Fruit fly (Drosophila melanogaster) whole organism, embryonic: ENCODE data around the gene Sdic1.
A peak's percentile ranks its signal among the peaks of the same experiment; 100 is the strongest.

Source experiments
- Ada2b ChIP-seq: fragments of 200-800 bp; sonication (Bioruptor generic); IDR thresholded peaks from 2 replicates; pipeline ENCODE4 v1.3.6; 2022; ENCODE audit warnings: missing biosample characterization, missing genetic modification characterization
- Antp ChIP-seq: fragments of 200-800 bp; sonication (Bioruptor generic); optimal IDR thresholded peaks from 3 replicates; lab custom pipeline; 2016; ENCODE audit warnings: missing biosample characterization, missing genetic modification characterization
- Asciz ChIP-seq: fragments of 200-800 bp; sonication (Bioruptor generic); optimal IDR thresholded peaks from 2 replicates; lab custom pipeline; 2017; ENCODE audit warnings: missing biosample characterization, mild to moderate bottlenecking, missing genetic modification characterization, missing genetic modification reagents
- Atf-2 ChIP-seq: fragments of 200-800 bp; sonication (Bioruptor generic); optimal IDR thresholded peaks from 2 replicates; lab custom pipeline; 2016; ENCODE audit warnings: missing biosample characterization, missing genetic modification characterization
- Bgb ChIP-seq: fragments of 200-800 bp; sonication (Bioruptor generic); IDR thresholded peaks from 2 replicates; pipeline ENCODE4 v1.3.6; 2022; ENCODE audit warnings: missing biosample characterization, missing genetic modification characterization; ENCODE audit not compliant: partially characterized antibody
- BtbVII ChIP-seq: fragments of 200-800 bp; sonication (Bioruptor generic); optimal IDR thresholded peaks from 3 replicates; lab custom pipeline; 2017; ENCODE audit warnings: missing biosample characterization, mild to moderate bottlenecking, missing genetic modification characterization
- CG11456 ChIP-seq: fragments of 200-800 bp; sonication (Bioruptor generic); IDR thresholded peaks from 3 replicates; pipeline ENCODE4 v1.3.6; 2022; ENCODE audit warnings: missing biosample characterization, missing genetic modification characterization
- CG14860 ChIP-seq: fragments of 200-800 bp; sonication (Bioruptor generic); IDR thresholded peaks from 3 replicates; pipeline ENCODE4 v1.3.6; 2022; ENCODE audit warnings: missing biosample characterization, missing genetic modification characterization; ENCODE audit not compliant: partially characterized antibody
- CG1529 ChIP-seq: fragments of 200-800 bp; sonication (Bioruptor generic); optimal IDR thresholded peaks from 3 replicates; lab custom pipeline; 2018; ENCODE audit warnings: missing biosample characterization, missing genetic modification characterization
- CG16863 ChIP-seq: fragments of 200-800 bp; sonication (Bioruptor generic); optimal IDR thresholded peaks from 3 replicates; lab custom pipeline; 2016; ENCODE audit warnings: missing biosample characterization, missing genetic modification characterization
- CG17802 ChIP-seq: fragments of 200-800 bp; sonication (Bioruptor generic); optimal IDR thresholded peaks from 2 replicates; lab custom pipeline; 2018; ENCODE audit warnings: missing biosample characterization, mild to moderate bottlenecking, missing genetic modification characterization, moderate library complexity
- CG1832 ChIP-seq: fragments of 200-800 bp; sonication (Bioruptor generic); optimal IDR thresholded peaks from 2 replicates; lab custom pipeline; 2017; ENCODE audit warnings: missing biosample characterization, mild to moderate bottlenecking, missing genetic modification characterization, inconsistent platforms
- CG31365 ChIP-seq: fragments of 200-800 bp; sonication (Bioruptor generic); optimal IDR thresholded peaks from 2 replicates; lab custom pipeline; 2018; ENCODE audit warnings: missing biosample characterization, mild to moderate bottlenecking, missing genetic modification characterization
- CG3995 ChIP-seq: fragments of 200-800 bp; sonication (Bioruptor generic); optimal IDR thresholded peaks from 3 replicates; lab custom pipeline; 2016; ENCODE audit warnings: missing biosample characterization, missing genetic modification characterization
- CG6689 ChIP-seq: fragments of 200-800 bp; sonication (Bioruptor generic); IDR thresholded peaks from 2 replicates; pipeline ENCODE4 v1.3.6; 2022; ENCODE audit warnings: missing biosample characterization, missing genetic modification characterization
- CG7372 ChIP-seq: fragments of 200-800 bp; sonication (Bioruptor generic); IDR thresholded peaks from 2 replicates; pipeline ENCODE4 v1.3.6; 2022; ENCODE audit warnings: missing biosample characterization, missing genetic modification characterization
- CG7786 ChIP-seq: fragments of 200-800 bp; sonication (Bioruptor generic); optimal IDR thresholded peaks from 2 replicates; lab custom pipeline; 2016; ENCODE audit warnings: missing biosample characterization, missing genetic modification characterization
- CG8089 ChIP-seq: fragments of 200-800 bp; sonication (Bioruptor generic); optimal IDR thresholded peaks from 3 replicates; lab custom pipeline; 2016; ENCODE audit warnings: missing biosample characterization, missing genetic modification characterization
- CG8359 ChIP-seq: fragments of 200-800 bp; sonication (Bioruptor generic); optimal IDR thresholded peaks from 2 replicates; lab custom pipeline; 2017; ENCODE audit warnings: missing biosample characterization, mild to moderate bottlenecking, missing genetic modification characterization, borderline replicate concordance
- CG8388 ChIP-seq: fragments of 200-800 bp; sonication (Bioruptor generic); optimal IDR thresholded peaks from 2 replicates; lab custom pipeline; 2019; ENCODE audit warnings: missing biosample characterization, mild to moderate bottlenecking, missing genetic modification characterization, moderate library complexity
- CG8478 ChIP-seq: fragments of >200 bp; optimal IDR thresholded peaks from 2 replicates; lab custom pipeline; 2018
- CG8944 ChIP-seq: fragments of 200-800 bp; sonication (Bioruptor generic); optimal IDR thresholded peaks from 3 replicates; lab custom pipeline; 2016; ENCODE audit warnings: missing biosample characterization, missing genetic modification characterization
- CG9609 ChIP-seq: fragments of 200-800 bp; sonication (Bioruptor generic); optimal IDR thresholded peaks from 3 replicates; lab custom pipeline; 2016; ENCODE audit warnings: missing biosample characterization, missing genetic modification characterization
- CG9932 ChIP-seq: fragments of 200-800 bp; sonication (Bioruptor generic); IDR thresholded peaks from 2 replicates; pipeline ENCODE4 v1.3.6; 2022; ENCODE audit warnings: missing biosample characterization, missing genetic modification characterization
- Ets97D ChIP-seq: fragments of 200-800 bp; sonication (Bioruptor generic); optimal IDR thresholded peaks from 3 replicates; lab custom pipeline; 2016; ENCODE audit warnings: missing biosample characterization, missing genetic modification characterization
- Hey ChIP-seq: fragments of 200-800 bp; sonication (Bioruptor generic); optimal IDR thresholded peaks from 3 replicates; lab custom pipeline; 2018; ENCODE audit warnings: missing biosample characterization, mild to moderate bottlenecking, missing genetic modification characterization
- Hr3 ChIP-seq: fragments of 200-800 bp; sonication (Bioruptor generic); optimal IDR thresholded peaks from 3 replicates; lab custom pipeline; 2016; ENCODE audit warnings: missing biosample characterization, missing genetic modification characterization
- Hr78 ChIP-seq, 2 experiments: fragments of 200-800 bp in 1 of 2; fragments of >200 bp in 1 of 2; sonication (Bioruptor generic) in 1 of 2; optimal IDR thresholded peaks; 2 replicates each; lab custom pipeline; 2017 to 2019; ENCODE audit warnings: missing biosample characterization in 2 of 2, missing genetic modification characterization in 2 of 2, mild to moderate bottlenecking in 1 of 2, moderate library complexity in 1 of 2
- Nf-YA ChIP-seq: fragments of 200-800 bp; sonication (Bioruptor generic); IDR thresholded peaks from 2 replicates; pipeline ENCODE4 v1.3.6; 2022; ENCODE audit warnings: missing biosample characterization, missing genetic modification characterization
- NfI ChIP-seq: fragments of 200-800 bp; sonication (Bioruptor generic); optimal IDR thresholded peaks from 3 replicates; lab custom pipeline; 2018; ENCODE audit warnings: missing biosample characterization, mild to moderate bottlenecking, missing genetic modification characterization, moderate library complexity
- Sox100B ChIP-seq: fragments of 200-800 bp; sonication (Bioruptor generic); optimal IDR thresholded peaks from 3 replicates; lab custom pipeline; 2018; ENCODE audit warnings: missing biosample characterization, mild to moderate bottlenecking, missing genetic modification characterization
- Sry-δ ChIP-seq: fragments of 200-800 bp; sonication (Bioruptor generic); optimal IDR thresholded peaks from 2 replicates; lab custom pipeline; 2016; ENCODE audit warnings: missing biosample characterization, missing genetic modification characterization
- Ssrp ChIP-seq: fragments of 200-800 bp; sonication (Bioruptor generic); optimal IDR thresholded peaks from 2 replicates; lab custom pipeline; 2018; ENCODE audit warnings: missing biosample characterization, mild to moderate bottlenecking, missing genetic modification characterization, moderate library complexity
- Usf ChIP-seq: fragments of 200-800 bp; sonication (Bioruptor generic); optimal IDR thresholded peaks from 2 replicates; lab custom pipeline; 2017; ENCODE audit warnings: missing genotype, missing biosample characterization, missing genetic modification characterization
- cato ChIP-seq: fragments of 200-800 bp; sonication (Bioruptor generic); optimal IDR thresholded peaks from 2 replicates; lab custom pipeline; 2016; ENCODE audit warnings: missing biosample characterization, missing genetic modification characterization, borderline replicate concordance
- dm ChIP-seq: fragments of 200-800 bp; sonication (Bioruptor generic); optimal IDR thresholded peaks from 3 replicates; lab custom pipeline; 2016; ENCODE audit warnings: missing biosample characterization, missing genetic modification characterization
- ewg ChIP-seq: fragments of 200-800 bp; sonication (Bioruptor generic); optimal IDR thresholded peaks from 3 replicates; lab custom pipeline; 2017; ENCODE audit warnings: mild to moderate bottlenecking, missing biosample characterization, missing genetic modification reagents, missing genetic modification characterization
- knrl ChIP-seq: fragments of 200-800 bp; sonication (Bioruptor generic); IDR thresholded peaks from 3 replicates; pipeline ENCODE4 v1.3.6; 2022; ENCODE audit warnings: missing biosample characterization, missing genetic modification characterization; ENCODE audit not compliant: partially characterized antibody
- lilli ChIP-seq: fragments of 200-800 bp; sonication (Bioruptor generic); optimal IDR thresholded peaks from 3 replicates; lab custom pipeline; 2016; ENCODE audit warnings: missing biosample characterization, missing genetic modification characterization
- maf-S ChIP-seq: fragments of 200-800 bp; sonication (Bioruptor generic); optimal IDR thresholded peaks from 2 replicates; lab custom pipeline; 2016; ENCODE audit warnings: missing biosample characterization, missing genetic modification characterization
- mam ChIP-seq: fragments of 200-800 bp; sonication (Bioruptor generic); optimal IDR thresholded peaks from 3 replicates; lab custom pipeline; 2016; ENCODE audit warnings: missing biosample characterization, missing genetic modification characterization
- odd ChIP-seq: fragments of 200-800 bp; sonication (Bioruptor generic); optimal IDR thresholded peaks from 2 replicates; lab custom pipeline; 2017; ENCODE audit warnings: missing biosample characterization, mild to moderate bottlenecking, missing genetic modification characterization
- onecut ChIP-seq: fragments of 200-800 bp; sonication (Bioruptor generic); IDR thresholded peaks from 2 replicates; pipeline ENCODE4 v1.3.6; 2022; ENCODE audit warnings: missing biosample characterization, missing genetic modification characterization
- pb ChIP-seq: fragments of 200-800 bp; sonication (Bioruptor generic); optimal IDR thresholded peaks from 3 replicates; lab custom pipeline; 2016; ENCODE audit warnings: missing biosample characterization, missing genetic modification characterization
- phol ChIP-seq: fragments of 200-800 bp; sonication (Bioruptor generic); optimal IDR thresholded peaks from 3 replicates; lab custom pipeline; 2018; ENCODE audit warnings: missing biosample characterization, mild to moderate bottlenecking, missing genetic modification characterization, moderate library complexity
- tgo ChIP-seq: fragments of 200-800 bp; sonication (Bioruptor generic); IDR thresholded peaks from 3 replicates; pipeline ENCODE4 v1.3.6; 2022; ENCODE audit warnings: missing biosample characterization, missing genetic modification characterization
- tx ChIP-seq: fragments of 200-800 bp; sonication (Bioruptor generic); optimal IDR thresholded peaks from 2 replicates; lab custom pipeline; 2016; ENCODE audit warnings: missing biosample characterization, missing genetic modification characterization
- zen2 ChIP-seq: fragments of 200-800 bp; sonication (Bioruptor generic); IDR thresholded peaks from 3 replicates; pipeline ENCODE4 v1.3.6; 2022; ENCODE audit warnings: missing biosample characterization, missing genetic modification characterization; ENCODE audit not compliant: partially characterized antibody
- zfh1 ChIP-seq: fragments of 200-800 bp; sonication (Bioruptor generic); IDR thresholded peaks from 3 replicates; pipeline ENCODE4 v1.3.6; 2022; ENCODE audit warnings: missing biosample characterization, missing genetic modification characterization

Gene Sdic1

dm6 chrX:20173464-20173995, 4.9 kb downstream of the Sdic1 start, which contains the start of gene AnxB10 (continued):
- TF ChIP-seq CG1832 (GFP tag; lab: Kevin White, UChicago) (no peak), CG7786 (GFP tag; lab: Kevin White, UChicago) (no peak), onecut (GFP tag; lab: Robert Waterston, UW) (peak; percentile 43), CG8089 (GFP tag; lab: Kevin White, UChicago) (peak; percentile 35), Bgb (GFP tag; lab: Robert Waterston, UW) (no peak), cato (GFP tag; lab: Kevin White, UChicago) (peak; percentile 16), CG17802 (tag; lab: Kevin White, UChicago) (no peak), Hr3 (GFP tag; lab: Kevin White, UChicago) (peak; percentile 26), mam (GFP tag; lab: Kevin White, UChicago) (peak; percentile 56), pb (GFP tag; lab: Kevin White, UChicago) (peak; percentile 33), Ada2b (peak; percentile 63), Hey (no peak), Usf (GFP tag; lab: Kevin White, UChicago) (peak; percentile 2), CG6689 (GFP tag; lab: Robert Waterston, UW) (peak; percentile 75), Sry-δ (peak; percentile 25), tx (no peak)

dm6 chrX:20169898-20170297, 8.5 kb downstream of the Sdic1 start, which contains the start of the genes CG9581 and CG9578:
Gene CG9581 (minus strand): TSS chrX:20169981.
Gene CG9578 (plus strand): TSS chrX:20170222.
- TF ChIP-seq odd (GFP tag; lab: Kevin White, UChicago) (no peak), dm (GFP tag; lab: Kevin White, UChicago) (no peak), ewg (no peak), zfh1 (GFP tag; lab: Robert Waterston, UW) (no peak), BtbVII (GFP tag; lab: Kevin White, UChicago) (no peak), NfI (GFP tag; lab: Kevin White, UChicago) (no peak), CG8478 (lab: Kevin White, UChicago) (no peak), lilli (GFP tag; lab: Kevin White, UChicago) (peak; percentile 14), Nf-YA (no peak), Usf (GFP tag; lab: Kevin White, UChicago) (no peak), CG7372 (GFP tag; lab: Robert Waterston, UW) (no peak), CG8359 (GFP tag; lab: Kevin White, UChicago) (no peak), CG8388 (GFP tag; lab: Kevin White, UChicago) (no peak), zen2 (GFP tag; lab: Robert Waterston, UW) (peak; percentile 48; the same call in 1 of the 3 replicates), Asciz (GFP tag; lab: Kevin White, UChicago) (no peak), Bgb (GFP tag; lab: Robert Waterston, UW) (peak; percentile 35; the same call in 1 of the 2 replicates), CG14860 (GFP tag; lab: Robert Waterston, UW) (peak; percentile 74), tgo (GFP tag; lab: Robert Waterston, UW) (no peak), CG31365 (no peak), Atf-2 (GFP tag; lab: Kevin White, UChicago) (no peak), phol (tag; lab: Kevin White, UChicago) (peak; percentile 26), Hr78 (GFP tag; optimal IDR thresholded peaks at IDR 0.05; lab: Kevin White, UChicago) (no peak), knrl (GFP tag; lab: Robert Waterston, UW) (peak; percentile 75; the same call in 2 of the 3 replicates), Sox100B (GFP tag; lab: Kevin White, UChicago) (no peak), Antp (GFP tag; lab: Kevin White, UChicago) (no peak), CG3995 (GFP tag; lab: Kevin White, UChicago) (peak; percentile 32), CG8944 (GFP tag; lab: Kevin White, UChicago) (no peak), CG11456 (GFP tag; lab: Robert Waterston, UW) (no peak), Ets97D (GFP tag; lab: Kevin White, UChicago) (peak; percentile 14), mam (GFP tag; lab: Kevin White, UChicago) (no peak), maf-S (no peak), CG1529 (GFP tag; lab: Kevin White, UChicago) (no peak), CG7786 (GFP tag; lab: Kevin White, UChicago) (no peak), CG9932 (GFP tag; lab: Robert Waterston, UW) (0 out of 2 replicates have a peak, but pooled peaks have one; percentile 16), Ssrp (tag; lab: Kevin White, UChicago) (no peak), CG9609 (no peak), CG16863 (GFP tag; lab: Kevin White, UChicago) (no peak)
